Worm (Caenorhabditis elegans) whole organism, midembryonic: ENCODE results near the gene madf-3.

Source experiments
- T22C8.4 ChIP-seq: fragments of 200-800 bp; sonication (Bioruptor generic); IDR thresholded peaks from 2 replicates; pipeline ENCODE4 v1.3.6; 2022; ENCODE audit warnings: missing genetic modification characterization, missing compliant biosample characterization
- cog-1 ChIP-seq: sonication (generic microtip); optimal IDR thresholded peaks from 2 replicates; lab custom pipeline; 2016; ENCODE audit warnings: missing genetic modification characterization, missing compliant biosample characterization
- flt-1 ChIP-seq: fragments of 200-800 bp; sonication (Bioruptor generic); IDR thresholded peaks from 2 replicates; pipeline ENCODE4 v1.3.6; 2022; ENCODE audit warnings: missing genetic modification characterization, missing compliant biosample characterization
- klf-2 ChIP-seq: fragments of 200-800 bp; sonication (Bioruptor generic); conservative IDR thresholded peaks from 2 replicates; pipeline ENCODE4 v1.3.6; 2022; ENCODE audit warnings: missing genetic modification reagents, missing genetic modification characterization, missing compliant biosample characterization
- med-1 ChIP-seq: sonication (generic microtip); optimal IDR thresholded peaks from 2 replicates; lab custom pipeline; 2017; ENCODE audit warnings: missing genetic modification characterization, mild to moderate bottlenecking, missing compliant biosample characterization, antibody characterized with exemption, missing genetic modification reagents; ENCODE audit not compliant: insufficient read depth
- ref-1 ChIP-seq: fragments of 200-800 bp; sonication (Bioruptor generic); conservative IDR thresholded peaks from 2 replicates; pipeline ENCODE4 v1.3.6; 2022; ENCODE audit warnings: missing genetic modification reagents, missing genetic modification characterization, missing compliant biosample characterization
- tab-1 ChIP-seq: fragments of 200-800 bp; sonication (Bioruptor generic); IDR thresholded peaks from 2 replicates; pipeline ENCODE4 v1.3.6; 2022; ENCODE audit warnings: missing genetic modification characterization, missing compliant biosample characterization
- ztf-23 ChIP-seq: fragments of 200-800 bp; sonication (Bioruptor generic); IDR thresholded peaks from 2 replicates; pipeline ENCODE4 v1.3.6; 2022; ENCODE audit warnings: missing genetic modification reagents, missing genetic modification characterization, missing compliant biosample characterization
- ztf-29 ChIP-seq: fragments of 200-800 bp; sonication (Bioruptor generic); IDR thresholded peaks from 2 replicates; pipeline ENCODE4 v1.3.6; 2022; ENCODE audit warnings: missing genetic modification reagents, missing genetic modification characterization, missing compliant biosample characterization

The madf-3 gene

ce11 chrII:4359219-4359618 is 24.7 kb downstream of the madf-3 start:
- no peak for TF ChIP-seq T22C8.4
- no peak for TF ChIP-seq ztf-29 (GFP tag; lab: Robert Waterston, UW)
- TF ChIP-seq cog-1 (tag; lab: Kevin White, UChicago) = no peak
- no peak for TF ChIP-seq med-1 (GFP tag; lab: Kevin White, UChicago)
- no peak for TF ChIP-seq ref-1
- TF ChIP-seq flt-1 (GFP tag; lab: Robert Waterston, UW) = no peak
- TF ChIP-seq klf-2 = no peak
- no peak for TF ChIP-seq tab-1 (GFP tag; lab: Robert Waterston, UW)
- no peak for TF ChIP-seq ztf-23 (GFP tag; lab: Robert Waterston, UW)

- TF ChIP-seq cog-1 (tag; lab: Kevin White, UChicago) (no peak), ztf-29 (GFP tag; lab: Robert Waterston, UW) (no peak), ref-1 (no peak), med-1 (GFP tag; lab: Kevin White, UChicago) (no peak), klf-2 (no peak), flt-1 (GFP tag; lab: Robert Waterston, UW) (no peak), ztf-23 (GFP tag; lab: Robert Waterston, UW) (no peak), tab-1 (GFP tag; lab: Robert Waterston, UW) (no peak), T22C8.4 (no peak)
These were observed 27.5 kb downstream of the madf-3 start for ce11 chrII:4362088-4362487.

- TF ChIP-seq T22C8.4 (no peak), med-1 (GFP tag; lab: Kevin White, UChicago) (no peak), cog-1 (tag; lab: Kevin White, UChicago) (no peak), klf-2 (no peak), tab-1 (GFP tag; lab: Robert Waterston, UW) (no peak), ztf-23 (GFP tag; lab: Robert Waterston, UW) (no peak), flt-1 (GFP tag; lab: Robert Waterston, UW) (no peak), ztf-29 (GFP tag; lab: Robert Waterston, UW) (no peak), ref-1 (no peak)
These were observed 33.4 kb downstream of the madf-3 start, which contains the start of gene try-9 for ce11 chrII:4367923-4368322. try-9 (plus strand) TSS chrII:4368223.

ce11 chrII:4369715-4370114 is 35.2 kb downstream of the madf-3 start:
- TF ChIP-seq klf-2 (no peak), ztf-23 (GFP tag; lab: Robert Waterston, UW) (no peak), T22C8.4 (no peak), ztf-29 (GFP tag; lab: Robert Waterston, UW) (no peak), tab-1 (GFP tag; lab: Robert Waterston, UW) (no peak), flt-1 (GFP tag; lab: Robert Waterston, UW) (no peak), cog-1 (tag; lab: Kevin White, UChicago) (no peak), med-1 (GFP tag; lab: Kevin White, UChicago) (no peak), ref-1 (no peak)

- TF ChIP-seq klf-2 (no peak), tab-1 (GFP tag; lab: Robert Waterston, UW) (no peak), ztf-29 (GFP tag; lab: Robert Waterston, UW) (no peak), T22C8.4 (no peak), ztf-23 (GFP tag; lab: Robert Waterston, UW) (no peak), ref-1 (no peak), med-1 (GFP tag; lab: Kevin White, UChicago) (no peak), cog-1 (tag; lab: Kevin White, UChicago) (no peak)
These were observed 36.3 kb downstream of the madf-3 start for ce11 chrII:4370842-4371241.

- no peak for TF ChIP-seq klf-2
- no peak for TF ChIP-seq T22C8.4
- TF ChIP-seq med-1 (GFP tag; lab: Kevin White, UChicago) = no peak
- TF ChIP-seq cog-1 (tag; lab: Kevin White, UChicago) = no peak
These were observed 37.9 kb downstream of the madf-3 start, which contains the start of gene paic-1 for ce11 chrII:4372406-4372805. paic-1 (minus strand) TSS chrII:4372525.

ce11 chrII:4372867-4373397 is 38.4 kb downstream of the madf-3 start:
- TF ChIP-seq tab-1 (GFP tag; lab: Robert Waterston, UW) (no peak), cog-1 (tag; lab: Kevin White, UChicago) (no peak), med-1 (GFP tag; lab: Kevin White, UChicago) (no peak), T22C8.4 (no peak), ztf-29 (GFP tag; lab: Robert Waterston, UW) (no peak), klf-2 (no peak), ref-1 (no peak), flt-1 (GFP tag; lab: Robert Waterston, UW) (no peak), ztf-23 (GFP tag; lab: Robert Waterston, UW) (no peak)

- no peak for TF ChIP-seq ztf-23 (GFP tag; lab: Robert Waterston, UW)
- TF ChIP-seq flt-1 (GFP tag; lab: Robert Waterston, UW) = no peak
- no peak for TF ChIP-seq klf-2
- no peak for TF ChIP-seq cog-1 (tag; lab: Kevin White, UChicago)
- no peak for TF ChIP-seq ref-1
- TF ChIP-seq med-1 (GFP tag; lab: Kevin White, UChicago) = no peak
- TF ChIP-seq tab-1 (GFP tag; lab: Robert Waterston, UW) = no peak
- TF ChIP-seq ztf-29 (GFP tag; lab: Robert Waterston, UW) = no peak
- TF ChIP-seq T22C8.4 = no peak
These were observed 40.3 kb downstream of the madf-3 start for ce11 chrII:4374885-4375284.

ce11 chrII:4376295-4377172 is 42.0 kb downstream of the madf-3 start, which contains the start of gene ntl-2:
ntl-2 (minus strand) TSS chrII:4376465.
- TF ChIP-seq ztf-23 (GFP tag; lab: Robert Waterston, UW) (peak; percentile 78), ref-1 (no peak), cog-1 (tag; lab: Kevin White, UChicago) (peak; percentile 85), ztf-29 (GFP tag; lab: Robert Waterston, UW) (peak; percentile 47; the same call in 1 of the 2 replicates), klf-2 (0 out of 2 replicates have a peak, but pooled peaks have one; percentile 50), flt-1 (GFP tag; lab: Robert Waterston, UW) (peak; percentile 83; the same call in 1 of the 2 replicates), tab-1 (GFP tag; lab: Robert Waterston, UW) (peak; percentile 70; the same call in 1 of the 2 replicates), med-1 (GFP tag; lab: Kevin White, UChicago) (no peak), T22C8.4 (0 out of 2 replicates have a peak, but pooled peaks have one; percentile 11)
